Worm (Caenorhabditis elegans) whole organism, early embryonic: ENCODE data around the gene acr-7.

Experiments used
- B0310.2 ChIP-seq: sonication (generic microtip); optimal IDR thresholded peaks from 2 replicates; lab custom pipeline; 2016; ENCODE audit warnings: mild to moderate bottlenecking, missing genetic modification characterization, missing compliant biosample characterization
- F13C5.2 ChIP-seq: sonication (generic microtip); optimal IDR thresholded peaks from 2 replicates; lab custom pipeline; 2017; ENCODE audit warnings: mild to moderate bottlenecking, missing genetic modification characterization, inconsistent platforms, missing compliant biosample characterization
- aly-1 ChIP-seq: sonication (generic microtip); optimal IDR thresholded peaks from 2 replicates; lab custom pipeline; 2016; ENCODE audit warnings: missing genetic modification characterization, missing compliant biosample characterization
- ama-1 ChIP-seq: fragments of 150-350 bp; optimal IDR thresholded peaks from 2 replicates; lab custom pipeline; 2014
- ceh-13 ChIP-seq: fragments of 200-800 bp; sonication (Bioruptor generic); optimal IDR thresholded peaks from 2 replicates; lab custom pipeline; 2018; ENCODE audit warnings: mild to moderate bottlenecking, missing genetic modification characterization, missing compliant biosample characterization
- ceh-36 ChIP-seq: sonication (generic microtip); optimal IDR thresholded peaks from 2 replicates; lab custom pipeline; 2016; ENCODE audit warnings: missing genetic modification characterization, inconsistent platforms, missing compliant biosample characterization
- ets-7 ChIP-seq: sonication (generic microtip); optimal IDR thresholded peaks from 2 replicates; lab custom pipeline; 2016; ENCODE audit warnings: missing genotype, missing genetic modification characterization, missing compliant biosample characterization
- flt-1 ChIP-seq: fragments of 200-800 bp; sonication (Bioruptor generic); IDR thresholded peaks from 2 replicates; pipeline ENCODE4 v1.3.6; 2022; ENCODE audit warnings: missing genetic modification characterization, missing compliant biosample characterization
- hmbx-1 ChIP-seq: sonication (generic microtip); optimal IDR thresholded peaks from 2 replicates; lab custom pipeline; 2016; ENCODE audit warnings: mild to moderate bottlenecking, missing genetic modification characterization, missing compliant biosample characterization
- hmg-4 ChIP-seq: fragments of 200-800 bp; sonication (Bioruptor generic); optimal IDR thresholded peaks from 2 replicates; lab custom pipeline; 2018; ENCODE audit warnings: mild to moderate bottlenecking, missing genetic modification characterization, missing compliant biosample characterization
- hnd-1 ChIP-seq: sonication (generic microtip); optimal IDR thresholded peaks from 2 replicates; lab custom pipeline; 2016; ENCODE audit warnings: missing genetic modification characterization, missing compliant biosample characterization
- pes-1 ChIP-seq: fragments of 200-800 bp; sonication (Bioruptor generic); IDR thresholded peaks from 2 replicates; pipeline ENCODE4 v1.3.6; 2022; ENCODE audit warnings: missing genetic modification reagents, missing genetic modification characterization, missing compliant biosample characterization
- scrt-1 ChIP-seq: fragments of 200-800 bp; sonication (Bioruptor generic); IDR thresholded peaks from 2 replicates; pipeline ENCODE4 v1.3.6; 2022; ENCODE audit warnings: missing genetic modification characterization, missing compliant biosample characterization
- sea-1 ChIP-seq: fragments of 200-800 bp; sonication (Bioruptor generic); conservative IDR thresholded peaks from 2 replicates; pipeline ENCODE4 v1.3.6; 2022; ENCODE audit warnings: missing genetic modification characterization, missing compliant biosample characterization
- tbx-11 ChIP-seq: fragments of 200-800 bp; sonication (Bioruptor generic); IDR thresholded peaks from 2 replicates; pipeline ENCODE4 v1.3.6; 2022; ENCODE audit warnings: missing genetic modification characterization, missing compliant biosample characterization
- tbx-37 ChIP-seq: fragments of 200-800 bp; sonication (Bioruptor generic); conservative IDR thresholded peaks from 2 replicates; pipeline ENCODE4 v1.3.6; 2022; ENCODE audit warnings: missing genetic modification reagents, missing genetic modification characterization, missing compliant biosample characterization
- tra-4 ChIP-seq: sonication (generic microtip); optimal IDR thresholded peaks from 2 replicates; lab custom pipeline; 2017; ENCODE audit warnings: missing genetic modification characterization, missing compliant biosample characterization

The acr-7 gene

ce11 chrII:7887295-7887694 is 37.7 kb upstream of the acr-7 start:
- no peak for TF ChIP-seq hnd-1 (tag; lab: Kevin White, UChicago)

ce11 chrII:7884898-7885297 is 35.3 kb upstream of the acr-7 start:
- TF ChIP-seq flt-1 (no peak), aly-1 (tag; lab: Kevin White, UChicago) (no peak), ama-1 (no peak)

- TF ChIP-seq sea-1 (GFP tag; lab: Robert Waterston, UW) (0 out of 2 replicates have a peak, but pooled peaks have one; percentile 43), tbx-11 (GFP tag; lab: Robert Waterston, UW) (peak; percentile 64)
These were observed 33.6 kb upstream of the acr-7 start for ce11 chrII:7883163-7883562.

ce11 chrII:7880373-7880862 is 30.8 kb upstream of the acr-7 start, which contains the start of gene perm-1:
Gene perm-1 (plus strand): TSS chrII:7880812.
- TF ChIP-seq B0310.2 = no peak
- no peak for TF ChIP-seq hmg-4 (GFP tag; lab: Kevin White, UChicago)
- TF ChIP-seq ets-7 (tag; lab: Kevin White, UChicago) = no peak
- no peak for TF ChIP-seq hnd-1 (tag; lab: Kevin White, UChicago)
- TF ChIP-seq aly-1 (tag; lab: Kevin White, UChicago) = no peak
- no peak for TF ChIP-seq tra-4
- no peak for TF ChIP-seq pes-1 (GFP tag; lab: Robert Waterston, UW)
- no peak for TF ChIP-seq ama-1
- TF ChIP-seq F13C5.2 (tag; lab: Kevin White, UChicago) = no peak
- no peak for TF ChIP-seq tbx-37
- no peak for TF ChIP-seq sea-1 (GFP tag; lab: Robert Waterston, UW)
- TF ChIP-seq tbx-11 (GFP tag; lab: Robert Waterston, UW) = no peak
- no peak for TF ChIP-seq ceh-36 (tag; lab: Kevin White, UChicago)

- TF ChIP-seq ceh-36 (tag; lab: Kevin White, UChicago) = no peak
- TF ChIP-seq aly-1 (tag; lab: Kevin White, UChicago) = no peak
- TF ChIP-seq F13C5.2 (tag; lab: Kevin White, UChicago) = no peak
These were observed 29.7 kb upstream of the acr-7 start, which contains the start of the genes vha-4 and T01H3.5 for ce11 chrII:7879266-7879718. Gene vha-4 (minus strand): TSS chrII:7879316. Gene T01H3.5 (plus strand): TSS chrII:7879616.

- TF ChIP-seq flt-1 = no peak
- TF ChIP-seq sea-1 (GFP tag; lab: Robert Waterston, UW) = no peak
- TF ChIP-seq pes-1 (GFP tag; lab: Robert Waterston, UW) = no peak
- TF ChIP-seq ets-7 (tag; lab: Kevin White, UChicago) = no peak
- TF ChIP-seq tbx-37 = no peak
- TF ChIP-seq ceh-13 (GFP tag; lab: Kevin White, UChicago) = no peak
These were observed 28.3 kb upstream of the acr-7 start, which contains the start of gene T01H3.2 for ce11 chrII:7877744-7878468. Gene T01H3.2 (minus strand): TSS chrII:7877994.

- no peak for TF ChIP-seq tra-4
- no peak for TF ChIP-seq hmg-4 (GFP tag; lab: Kevin White, UChicago)
- TF ChIP-seq tbx-37 = no peak
- no peak for TF ChIP-seq aly-1 (tag; lab: Kevin White, UChicago)
These were observed 24.3 kb upstream of the acr-7 start, which contains the start of gene T01H3.3 for ce11 chrII:7873843-7874372. Gene T01H3.3 (minus strand): TSS chrII:7873893.

ce11 chrII:7870632-7871031 is 21.0 kb upstream of the acr-7 start:
- TF ChIP-seq tra-4 = no peak
- TF ChIP-seq B0310.2 = no peak
- TF ChIP-seq pes-1 (GFP tag; lab: Robert Waterston, UW) = no peak
- no peak for TF ChIP-seq tbx-37

- TF ChIP-seq sea-1 (GFP tag; lab: Robert Waterston, UW) (no peak), hnd-1 (tag; lab: Kevin White, UChicago) (no peak), tra-4 (no peak), aly-1 (tag; lab: Kevin White, UChicago) (no peak), B0310.2 (no peak), tbx-37 (no peak), hmg-4 (GFP tag; lab: Kevin White, UChicago) (no peak), hmbx-1 (tag; lab: Kevin White, UChicago) (no peak), flt-1 (no peak), ets-7 (tag; lab: Kevin White, UChicago) (no peak), tbx-11 (GFP tag; lab: Robert Waterston, UW) (no peak), ama-1 (no peak), F13C5.2 (tag; lab: Kevin White, UChicago) (no peak), scrt-1 (no peak)
These were observed 20.5 kb upstream of the acr-7 start, which contains the start of gene ztf-17 for ce11 chrII:7870062-7870461. Gene ztf-17 (minus strand): TSS chrII:7870162.
